Worm (Caenorhabditis elegans): Measurements from ENCODE around the gene rep-1.
A peak's percentile ranks its signal among the peaks of the same experiment; 100 is the strongest.

The rep-1 gene

DNA sequence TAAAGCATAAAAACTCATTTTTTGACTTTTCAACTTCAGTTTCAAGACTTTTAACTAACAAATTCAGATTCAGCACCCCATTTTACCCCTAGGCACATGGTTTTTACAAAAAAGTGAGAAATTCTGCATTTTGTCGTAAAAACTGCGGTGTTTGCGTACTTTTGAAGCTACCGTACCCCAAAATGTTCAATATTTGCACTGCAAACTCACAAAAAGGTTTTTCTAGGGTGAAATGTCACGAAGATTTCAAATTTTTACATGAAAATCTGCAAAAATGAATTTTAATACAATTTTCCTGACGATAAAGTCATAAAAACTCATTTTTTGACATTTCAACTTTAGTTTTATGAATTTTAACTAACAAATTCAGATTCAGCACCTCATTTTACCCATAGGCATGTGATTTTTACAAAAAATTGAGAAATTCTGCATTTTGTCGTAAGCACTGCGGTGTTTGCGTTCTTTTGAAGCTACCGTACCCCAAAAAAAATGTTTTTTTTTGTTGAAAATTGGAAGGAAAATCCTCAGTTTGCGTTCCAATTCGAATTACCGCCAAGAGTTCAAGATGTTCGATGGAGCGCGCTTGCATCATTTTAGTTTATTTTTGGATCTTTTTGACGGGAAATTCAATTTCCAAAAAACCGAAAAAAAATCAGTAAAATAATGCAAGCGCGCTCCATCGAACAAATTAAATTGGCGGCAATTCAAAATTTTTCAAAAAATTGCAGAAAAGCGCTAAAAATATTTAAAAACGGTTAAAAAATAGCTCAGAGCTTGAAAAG, 46.3 kb downstream of the rep-1 start (continued):
- no peak for TF ChIP-seq somi-1 (GFP tag; optimal IDR thresholded peaks at IDR 0.05)
- no peak for TF ChIP-seq F22D6.2 (tag; optimal IDR thresholded peaks at IDR 0.05)
- TF ChIP-seq attf-3 (GFP tag; conservative IDR thresholded peaks at IDR 0.05) = no peak
- TF ChIP-seq lag-1 (GFP tag; IDR thresholded peaks at IDR 0.05) = no peak
- peak; percentile 83 for TF ChIP-seq F49E8.2 (tag; optimal IDR thresholded peaks at IDR 0.05; ENCODE audit: insufficient read depth)
- peak in 1 of 2 experiments; percentile 41 for TF ChIP-seq rec-8 (tag; optimal IDR thresholded peaks at IDR 0.05)
- TF ChIP-seq snpc-1.3 (tag; optimal IDR thresholded peaks at IDR 0.05; ENCODE audit: insufficient read depth) = no peak
- no peak for TF ChIP-seq egl-44 (GFP tag; IDR thresholded peaks at IDR 0.05)
- 0 out of 2 replicates have a peak, but pooled peaks have one; percentile 13 for TF ChIP-seq let-526 (GFP tag; IDR thresholded peaks at IDR 0.05)
- peak; percentile 48 for TF ChIP-seq mxl-1 (tag; optimal IDR thresholded peaks at IDR 0.05)
- TF ChIP-seq madf-8 (GFP tag; conservative IDR thresholded peaks at IDR 0.05) = 0 out of 2 replicates have a peak, but pooled peaks have one; percentile 7
- no peak for TF ChIP-seq ccch-3 (GFP tag; optimal IDR thresholded peaks at IDR 0.05)
- TF ChIP-seq Y79H2A.3 (GFP tag; conservative IDR thresholded peaks at IDR 0.05) = no peak; the same call in 1 of the 2 replicates
- peak; percentile 63 for TF ChIP-seq madf-6 (GFP tag; IDR thresholded peaks at IDR 0.05)
- no peak for TF ChIP-seq K11D2.4 (GFP tag; IDR thresholded peaks at IDR 0.05)
- peak; percentile 39 for TF ChIP-seq T26A5.8 (tag; optimal IDR thresholded peaks at IDR 0.05)
- peak; percentile 79 for TF ChIP-seq ztf-25 (GFP tag; IDR thresholded peaks at IDR 0.05)
- peak; percentile 93 for TF ChIP-seq F10E7.11 (tag; optimal IDR thresholded peaks at IDR 0.05)
- TF ChIP-seq hlh-12 (tag; optimal IDR thresholded peaks at IDR 0.05) = peak; percentile 35
- TF ChIP-seq nhr-90 (tag; optimal IDR thresholded peaks at IDR 0.05) = peak; percentile 64
- TF ChIP-seq lin-35 (GFP tag; optimal IDR thresholded peaks at IDR 0.05) = no peak
- TF ChIP-seq Y95B8A.8 (GFP tag; IDR thresholded peaks at IDR 0.05) = peak; percentile 56; the same call in 1 of the 2 replicates
- no peak for TF ChIP-seq madf-3 (GFP tag; IDR thresholded peaks at IDR 0.05)
- peak; percentile 40 for TF ChIP-seq ztf-18 (tag; optimal IDR thresholded peaks at IDR 0.05)
- peak; percentile 88 for TF ChIP-seq mcd-1 (GFP tag; IDR thresholded peaks at IDR 0.05)
- TF ChIP-seq bed-1 (GFP tag; IDR thresholded peaks at IDR 0.05) = no peak
- peak; percentile 44 for TF ChIP-seq B0035.1 (tag; optimal IDR thresholded peaks at IDR 0.05)
- no peak for TF ChIP-seq xnd-1 (tag; optimal IDR thresholded peaks at IDR 0.05)
- 0 out of 2 replicates have a peak, but pooled peaks have one; percentile 37 for TF ChIP-seq attf-6 (GFP tag; IDR thresholded peaks at IDR 0.05)
- TF ChIP-seq F23B12.7 (tag; optimal IDR thresholded peaks at IDR 0.05; ENCODE audit: insufficient read depth) = no peak
- TF ChIP-seq ztf-26 (tag; optimal IDR thresholded peaks at IDR 0.05) = peak; percentile 82
- TF ChIP-seq T07F8.4 (tag; optimal IDR thresholded peaks at IDR 0.05) = no peak
- TF ChIP-seq sdz-38 (tag; optimal IDR thresholded peaks at IDR 0.05) = no peak
- TF ChIP-seq nfya-1 (tag; optimal IDR thresholded peaks at IDR 0.05; ENCODE audit: borderline replicate concordance, insufficient read depth) = no peak
- no peak for TF ChIP-seq ztf-22 (GFP tag; optimal IDR thresholded peaks at IDR 0.05)
- TF ChIP-seq B0019.2 (GFP tag; conservative IDR thresholded peaks at IDR 0.05) = no peak
- peak; percentile 92 for TF ChIP-seq F52B5.7 (tag; optimal IDR thresholded peaks at IDR 0.05)
- no peak for TF ChIP-seq ztf-6 (GFP tag; IDR thresholded peaks at IDR 0.05)
- TF ChIP-seq attf-5 (GFP tag; optimal IDR thresholded peaks at IDR 0.05) = peak; percentile 64
- no peak for TF ChIP-seq nhr-27 (tag; optimal IDR thresholded peaks at IDR 0.05)
- TF ChIP-seq gei-17 (GFP tag; optimal IDR thresholded peaks at IDR 0.05) = peak; percentile 32
- TF ChIP-seq F33H1.4 (GFP tag; IDR thresholded peaks at IDR 0.05) = no peak
- TF ChIP-seq die-1 (tag; optimal IDR thresholded peaks at IDR 0.05) = peak; percentile 26
- peak; percentile 51 for TF ChIP-seq zim-3 (tag; optimal IDR thresholded peaks at IDR 0.05)
- peak; percentile 36 for TF ChIP-seq dpl-1 (GFP tag; optimal IDR thresholded peaks at IDR 0.05)
- TF ChIP-seq athp-1 (tag; optimal IDR thresholded peaks at IDR 0.05) = peak; percentile 95

Measured in whole organism, young adult.